Fruit fly (Drosophila melanogaster) whole organism, wandering third instar larva: ENCODE measurements around the gene CG7183.

Experiments used
- Dif ChIP-seq: fragments of 200-275, 200-300 bp; sonication (Bioruptor generic); optimal IDR thresholded peaks from 2 replicates; lab custom pipeline; 2018; ENCODE audit warnings: missing biosample characterization, missing genetic modification characterization; ENCODE audit not compliant: partially characterized antibody
- GATAd ChIP-seq: sonication (Bioruptor generic); optimal IDR thresholded peaks from 2 replicates; lab custom pipeline; 2016; ENCODE audit warnings: missing biosample characterization, missing genetic modification characterization
- HLH106 ChIP-seq: fragments of 200-800 bp; optimal IDR thresholded peaks from 3 replicates; lab custom pipeline; 2019; ENCODE audit warnings: missing biosample characterization, mild to moderate bottlenecking, missing genetic modification characterization, moderate library complexity
- Vsx2 ChIP-seq: fragments of 200-300, 225-300 bp; sonication (Bioruptor generic); optimal IDR thresholded peaks from 2 replicates; lab custom pipeline; 2018; ENCODE audit warnings: missing biosample characterization, missing genetic modification characterization; ENCODE audit not compliant: partially characterized antibody
- dsf ChIP-seq: sonication (Bioruptor generic); optimal IDR thresholded peaks from 2 replicates; lab custom pipeline; 2016; ENCODE audit warnings: missing biosample characterization, missing genetic modification characterization, borderline replicate concordance
- ey ChIP-seq: fragments of 200-800 bp; sonication (Bioruptor generic); optimal IDR thresholded peaks from 2 replicates; lab custom pipeline; 2016; ENCODE audit warnings: missing biosample characterization, missing genetic modification characterization
- foxo ChIP-seq, 2 experiments: fragments of 200-800 bp; sonication (Bioruptor generic); optimal IDR thresholded peaks; 2 replicates in 1 of 2; 3 replicates in 1 of 2; lab custom pipeline; 2016 to 2017; ENCODE audit warnings: missing biosample characterization in 2 of 2, missing genetic modification characterization in 2 of 2
- jim ChIP-seq: fragments of 175-275, 200-325 bp; sonication (Bioruptor generic); optimal IDR thresholded peaks from 2 replicates; lab custom pipeline; 2016; ENCODE audit warnings: missing biosample characterization, mild to moderate bottlenecking, missing genetic modification characterization

Gene CG7183

dm6 chr3R:18168398-18168797, 52.1 kb downstream of the CG7183 start (continued):
- peak; percentile 86 for TF ChIP-seq Vsx2 (GFP tag; lab: Kevin White, UChicago)
- peak; percentile 34 for TF ChIP-seq HLH106 (tag; lab: Kevin White, UChicago)
- no peak for TF ChIP-seq dsf
- no peak for TF ChIP-seq ey (GFP tag; lab: Kevin White, UChicago)
- TF ChIP-seq jim, result peak; percentile 1
- no peak for TF ChIP-seq GATAd (GFP tag; lab: Kevin White, UChicago)
- TF ChIP-seq foxo (GFP tag; optimal IDR thresholded peaks at IDR 0.05; lab: Kevin White, UChicago), result peak in 1 of 2 experiments; percentile 17
- peak; percentile 98 for TF ChIP-seq Dif (GFP tag; lab: Kevin White, UChicago)
